Fruit fly (Drosophila melanogaster): Measurements from ENCODE around the gene CG4287.

DNA sequence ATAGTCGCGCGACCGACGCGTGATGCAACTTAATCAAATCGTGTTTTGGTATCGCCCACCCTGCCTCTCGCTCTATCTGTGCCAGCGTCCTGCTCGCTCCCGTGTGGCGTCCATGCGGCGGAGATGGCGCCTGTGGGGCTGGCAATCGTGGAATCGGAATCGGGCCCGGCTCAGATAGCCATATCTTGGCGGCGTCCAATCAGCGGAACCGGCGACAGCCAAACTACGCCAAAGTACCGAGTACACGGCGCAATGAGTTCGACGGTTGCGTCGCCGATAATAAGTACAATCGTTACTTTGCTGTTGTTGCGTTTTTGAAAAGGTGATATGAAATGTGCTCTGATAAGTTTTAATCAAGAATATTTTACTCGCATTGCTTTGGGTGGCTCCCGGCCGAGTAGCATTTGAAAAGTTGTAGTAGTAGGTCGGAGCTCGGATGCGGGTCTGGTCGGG, 22.1 kb upstream of the CG4287 start, which contains the start of gene srp:
- TF ChIP-seq Nf-YA (GFP tag; IDR thresholded peaks at IDR 0.05) (no peak), ERR (GFP tag; optimal IDR thresholded peaks at IDR 0.05) (no peak), Trl (optimal IDR thresholded peaks at IDR 0.05) (no peak), Trl (GFP tag; optimal IDR thresholded peaks at IDR 0.05) (no peak), CG16863 (GFP tag; optimal IDR thresholded peaks at IDR 0.05) (no peak), Oaz (GFP tag; IDR thresholded peaks at IDR 0.05) (no peak), Hsf (GFP tag; optimal IDR thresholded peaks at IDR 0.05) (no peak), CG3065 (GFP tag; optimal IDR thresholded peaks at IDR 0.05) (no peak)
